Fruit fly (Drosophila melanogaster) whole organism, prepupa: ENCODE results near the gene scyl.

Source experiments
- CG10631 ChIP-seq: fragments of 200-800 bp; sonication (Bioruptor generic); optimal IDR thresholded peaks from 2 replicates; lab custom pipeline; 2016; ENCODE audit warnings: missing biosample characterization, missing genetic modification characterization
- CG11762 ChIP-seq: fragments of 200-800 bp; sonication (Bioruptor generic); optimal IDR thresholded peaks from 3 replicates; lab custom pipeline; 2016; ENCODE audit warnings: missing biosample characterization, missing genetic modification characterization; ENCODE audit not compliant: insufficient read depth
- CG8319 ChIP-seq: fragments of 200-800 bp; sonication (Bioruptor generic); optimal IDR thresholded peaks from 3 replicates; lab custom pipeline; 2016; ENCODE audit warnings: missing biosample characterization, missing genetic modification characterization
- Sox15 ChIP-seq: fragments of 200-800 bp; sonication (Bioruptor generic); optimal IDR thresholded peaks from 3 replicates; lab custom pipeline; 2016; ENCODE audit warnings: missing biosample characterization, missing genetic modification characterization
- ss ChIP-seq, 2 experiments: fragments of 200-800 bp; sonication (Bioruptor generic); optimal IDR thresholded peaks; 2 replicates in 1 of 2; 3 replicates in 1 of 2; lab custom pipeline; 2017 to 2018; ENCODE audit warnings: mild to moderate bottlenecking in 2 of 2, missing biosample characterization in 2 of 2, missing genetic modification characterization in 2 of 2, moderate library complexity in 1 of 2

- TF ChIP-seq ss (GFP tag; optimal IDR thresholded peaks at IDR 0.05; lab: Kevin White, UChicago), result no peak
- no peak for TF ChIP-seq CG11762
- no peak for TF ChIP-seq Sox15 (GFP tag; lab: Kevin White, UChicago)
- no peak for TF ChIP-seq CG8319 (GFP tag; lab: Kevin White, UChicago)
- no peak for TF ChIP-seq CG10631 (GFP tag; lab: Kevin White, UChicago)
These were observed 20.9 kb downstream of the scyl start for dm6 chr3L:11273013-11273343.
